Fruit fly (Drosophila melanogaster) whole organism, larva: Measurements from ENCODE around the gene CG42542.

Experiments used
- noc ChIP-seq: fragments of 200-800 bp; sonication (Bioruptor generic); optimal IDR thresholded peaks from 3 replicates; lab custom pipeline; 2019; ENCODE audit warnings: missing biosample characterization, mild to moderate bottlenecking, missing genetic modification characterization, moderate library complexity

CG42542 gene

dm6 chr3R:15196134-15197034 lies at the start of gene CG42542, which contains the start of gene Kpc1:
Gene CG42542, plus strand, starts transcription at chr3R:15196598.
Gene Kpc1, minus strand, starts transcription at chr3R:15196210.
- peak; percentile 32 for TF ChIP-seq noc (tag; lab: Kevin White, UChicago)

dm6 chr3R:15147038-15147744 lies 49.2 kb upstream of the CG42542 start, which contains the start of gene Glys:
Gene Glys, minus strand, starts transcription at chr3R:15147531.
- TF ChIP-seq noc (tag; lab: Kevin White, UChicago): peak; percentile 42

- no peak for TF ChIP-seq noc (tag; lab: Kevin White, UChicago)
Measured at dm6 chr3R:15147872-15148444, 48.4 kb upstream of the CG42542 start.

- no peak for TF ChIP-seq noc (tag; lab: Kevin White, UChicago)
Measured at dm6 chr3R:15148562-15148961, 47.8 kb upstream of the CG42542 start.

- TF ChIP-seq noc (tag; lab: Kevin White, UChicago): no peak
Measured at dm6 chr3R:15149772-15150512, 46.5 kb upstream of the CG42542 start, which contains the start of gene Gyc88E. Gene Gyc88E, plus strand, starts transcription at chr3R:15150375.

dm6 chr3R:15177230-15177629 lies 19.2 kb upstream of the CG42542 start:
- no peak for TF ChIP-seq noc (tag; lab: Kevin White, UChicago)

- no peak for TF ChIP-seq noc (tag; lab: Kevin White, UChicago)
Measured at dm6 chr3R:15181467-15181866, 14.9 kb upstream of the CG42542 start, which contains the start of gene Mf. Gene Mf, minus strand, starts transcription at chr3R:15181510.

dm6 chr3R:15197373-15197772 lies 975 bp downstream of the CG42542 start:
- TF ChIP-seq noc (tag; lab: Kevin White, UChicago): no peak

- TF ChIP-seq noc (tag; lab: Kevin White, UChicago): peak; percentile 82
Measured at dm6 chr3R:15198052-15198793, 1.8 kb downstream of the CG42542 start.

- no peak for TF ChIP-seq noc (tag; lab: Kevin White, UChicago)
Measured at dm6 chr3R:15205223-15205622, 8.8 kb downstream of the CG42542 start.

dm6 chr3R:15206273-15206672 lies 9.9 kb downstream of the CG42542 start, which contains the start of gene Spn88Ea:
Gene Spn88Ea, minus strand, starts transcription at chr3R:15206447.
- TF ChIP-seq noc (tag; lab: Kevin White, UChicago): no peak

dm6 chr3R:15208712-15209499 lies 12.5 kb downstream of the CG42542 start, which contains the start of the genes Spn88Eb and Mau2:
Gene Spn88Eb, minus strand, starts transcription at chr3R:15208762.
Gene Mau2, plus strand, starts transcription at chr3R:15209204.
- peak; percentile 36 for TF ChIP-seq noc (tag; lab: Kevin White, UChicago)

- peak; percentile 57 for TF ChIP-seq noc (tag; lab: Kevin White, UChicago)
Measured at dm6 chr3R:15213362-15213989, 17.1 kb downstream of the CG42542 start, which contains the start of the genes CG6654 and CG4210. Gene CG6654, minus strand, starts transcription at chr3R:15213658. Gene CG4210, plus strand, starts transcription at chr3R:15213974.
